Fruit fly (Drosophila melanogaster) whole organism, embryonic: ENCODE measurements around the gene CG14961.

Experiments used
- Abd-B ChIP-seq: fragments of 200-800 bp; sonication (Bioruptor generic); optimal IDR thresholded peaks from 2 replicates; lab custom pipeline; 2018; ENCODE audit warnings: missing biosample characterization, mild to moderate bottlenecking, missing genetic modification characterization, moderate library complexity
- Antp ChIP-seq: fragments of 200-800 bp; sonication (Bioruptor generic); optimal IDR thresholded peaks from 3 replicates; lab custom pipeline; 2016; ENCODE audit warnings: missing biosample characterization, missing genetic modification characterization
- CG10462 ChIP-seq: fragments of 200-800 bp; sonication (Bioruptor generic); optimal IDR thresholded peaks from 2 replicates; lab custom pipeline; 2016; ENCODE audit warnings: missing biosample characterization, missing genetic modification characterization
- CG12744 ChIP-seq: fragments of 200-800 bp; sonication (Bioruptor generic); optimal IDR thresholded peaks from 2 replicates; lab custom pipeline; 2016; ENCODE audit warnings: missing biosample characterization, missing genetic modification characterization
- CG14667 ChIP-seq: fragments of 200-800 bp; sonication (Bioruptor generic); IDR thresholded peaks from 2 replicates; pipeline ENCODE4 v1.3.6; 2022; ENCODE audit warnings: missing biosample characterization, missing genetic modification characterization
- CG14710 ChIP-seq: fragments of 200-800 bp; sonication (Bioruptor generic); optimal IDR thresholded peaks from 3 replicates; lab custom pipeline; 2019; ENCODE audit warnings: missing biosample characterization, mild to moderate bottlenecking, missing genetic modification characterization, moderate library complexity
- CG15479 ChIP-seq: fragments of 200-800 bp; sonication (Bioruptor generic); optimal IDR thresholded peaks from 3 replicates; lab custom pipeline; 2019; ENCODE audit warnings: missing biosample characterization, mild to moderate bottlenecking, missing genetic modification characterization, moderate library complexity
- CG16779 ChIP-seq: fragments of 200-800 bp; sonication (Bioruptor generic); IDR thresholded peaks from 2 replicates; pipeline ENCODE4 v1.3.6; 2022; ENCODE audit warnings: missing biosample characterization, missing genetic modification characterization
- CG17186 ChIP-seq: fragments of 200-800 bp; sonication (Bioruptor generic); optimal IDR thresholded peaks from 3 replicates; lab custom pipeline; 2017; ENCODE audit warnings: missing biosample characterization, missing genetic modification reagents, missing genetic modification characterization
- CG17568 ChIP-seq: fragments of 200-800 bp; sonication (Bioruptor generic); optimal IDR thresholded peaks from 2 replicates; lab custom pipeline; 2018; ENCODE audit warnings: missing biosample characterization, mild to moderate bottlenecking, missing genetic modification characterization, moderate library complexity
- CG17829 ChIP-seq: fragments of 200-800 bp; optimal IDR thresholded peaks from 2 replicates; lab custom pipeline; 2019; ENCODE audit warnings: missing biosample characterization, mild to moderate bottlenecking, missing genetic modification characterization, moderate library complexity
- CG18764 ChIP-seq: fragments of 200-800 bp; sonication (Bioruptor generic); optimal IDR thresholded peaks from 3 replicates; lab custom pipeline; 2016; ENCODE audit warnings: missing biosample characterization, missing genetic modification characterization
- CG32772 ChIP-seq: fragments of 200-800 bp; sonication (Bioruptor generic); IDR thresholded peaks from 2 replicates; pipeline ENCODE4 v1.3.6; 2022; ENCODE audit warnings: missing biosample characterization, missing genetic modification characterization
- CG33557 ChIP-seq: fragments of 200-800 bp; sonication (Bioruptor generic); optimal IDR thresholded peaks from 2 replicates; lab custom pipeline; 2019; ENCODE audit warnings: missing biosample characterization, mild to moderate bottlenecking, missing genetic modification characterization, moderate library complexity
- CG6175 ChIP-seq: fragments of 200-800 bp; sonication (Bioruptor generic); IDR thresholded peaks from 3 replicates; pipeline ENCODE4 v1.3.6; 2022; ENCODE audit warnings: missing biosample characterization, missing genetic modification characterization
- CG6689 ChIP-seq: fragments of 200-800 bp; sonication (Bioruptor generic); IDR thresholded peaks from 2 replicates; pipeline ENCODE4 v1.3.6; 2022; ENCODE audit warnings: missing biosample characterization, missing genetic modification characterization
- CG7372 ChIP-seq: fragments of 200-800 bp; sonication (Bioruptor generic); IDR thresholded peaks from 2 replicates; pipeline ENCODE4 v1.3.6; 2022; ENCODE audit warnings: missing biosample characterization, missing genetic modification characterization
- CG8290 ChIP-seq, 3 experiments: fragments of 200-800 bp; sonication (Bioruptor generic); optimal IDR thresholded peaks; 2 replicates each; lab custom pipeline; 2016 to 2019; ENCODE audit warnings: missing biosample characterization in 3 of 3, missing genetic modification characterization in 3 of 3, mild to moderate bottlenecking in 2 of 3, moderate library complexity in 1 of 3
- CG8765 ChIP-seq: fragments of 200-800 bp; sonication (Bioruptor generic); IDR thresholded peaks from 2 replicates; pipeline ENCODE4 v1.3.6; 2022; ENCODE audit warnings: missing biosample characterization, missing genetic modification characterization
- CG9437 ChIP-seq: fragments of 200-800 bp; sonication (Bioruptor generic); optimal IDR thresholded peaks from 2 replicates; lab custom pipeline; 2018; ENCODE audit warnings: missing biosample characterization, mild to moderate bottlenecking, missing genetic modification characterization
- CG9609 ChIP-seq: fragments of 200-800 bp; sonication (Bioruptor generic); optimal IDR thresholded peaks from 3 replicates; lab custom pipeline; 2016; ENCODE audit warnings: missing biosample characterization, missing genetic modification characterization
- CoRest ChIP-seq: fragments of 200-800 bp; sonication (Bioruptor generic); optimal IDR thresholded peaks from 3 replicates; lab custom pipeline; 2018; ENCODE audit warnings: missing biosample characterization, mild to moderate bottlenecking, missing genetic modification characterization, moderate library complexity
- Dip2 ChIP-seq: fragments of 200-800 bp; sonication (Bioruptor generic); IDR thresholded peaks from 2 replicates; pipeline ENCODE4 v1.3.6; 2022; ENCODE audit warnings: missing biosample characterization, missing genetic modification characterization
- E2f2 ChIP-seq: fragments of 200-800 bp; sonication (Bioruptor generic); IDR thresholded peaks from 2 replicates; pipeline ENCODE4 v1.3.6; 2022; ENCODE audit warnings: missing biosample characterization, missing genetic modification characterization
- Gug ChIP-seq: fragments of 200-800 bp; sonication (Bioruptor generic); IDR thresholded peaks from 4 replicates; pipeline ENCODE4 v1.3.6; 2022; ENCODE audit warnings: missing biosample characterization, missing genetic modification characterization
- HLH3B ChIP-seq: fragments of 200-800 bp; sonication (Bioruptor generic); IDR thresholded peaks from 2 replicates; pipeline ENCODE4 v1.3.6; 2022; ENCODE audit warnings: missing biosample characterization, missing genetic modification characterization
- HmgZ ChIP-seq: fragments of 200-800 bp; sonication (Bioruptor generic); optimal IDR thresholded peaks from 2 replicates; lab custom pipeline; 2018; ENCODE audit warnings: missing biosample characterization, mild to moderate bottlenecking, missing genetic modification characterization
- Meics ChIP-seq: fragments of 200-800 bp; sonication (Bioruptor generic); optimal IDR thresholded peaks from 2 replicates; lab custom pipeline; 2017; ENCODE audit warnings: missing biosample characterization, mild to moderate bottlenecking, missing genetic modification characterization
- Myb ChIP-seq: fragments of 200-800 bp; sonication (Bioruptor generic); optimal IDR thresholded peaks from 2 replicates; lab custom pipeline; 2016; ENCODE audit warnings: missing biosample characterization, missing genetic modification characterization
- Sin3A ChIP-seq: fragments of >200 bp; optimal IDR thresholded peaks from 2 replicates; lab custom pipeline; 2018
- Sox100B ChIP-seq: fragments of 200-800 bp; sonication (Bioruptor generic); optimal IDR thresholded peaks from 3 replicates; lab custom pipeline; 2018; ENCODE audit warnings: missing biosample characterization, mild to moderate bottlenecking, missing genetic modification characterization
- YL-1 ChIP-seq: fragments of 200-800 bp; sonication (Bioruptor generic); optimal IDR thresholded peaks from 3 replicates; lab custom pipeline; 2017; ENCODE audit warnings: missing biosample characterization, mild to moderate bottlenecking, missing genetic modification characterization
- bigmax ChIP-seq: fragments of 200-800 bp; sonication (Bioruptor generic); optimal IDR thresholded peaks from 2 replicates; lab custom pipeline; 2018; ENCODE audit warnings: missing biosample characterization, mild to moderate bottlenecking, missing genetic modification characterization
- br ChIP-seq: fragments of >200 bp; optimal IDR thresholded peaks from 2 replicates; lab custom pipeline; 2017
- chif ChIP-seq, 2 experiments: fragments of 200-800 bp; sonication (Bioruptor generic); optimal IDR thresholded peaks; 3 replicates each; lab custom pipeline; 2016; ENCODE audit warnings: missing biosample characterization in 2 of 2, missing genetic modification characterization in 2 of 2
- dimm ChIP-seq: fragments of 200-800 bp; sonication (Bioruptor generic); IDR thresholded peaks from 2 replicates; pipeline ENCODE4 v1.3.6; 2022; ENCODE audit warnings: missing biosample characterization, missing genetic modification characterization
- dpn ChIP-seq, 2 experiments: fragments of 200-800 bp; sonication (Bioruptor generic); optimal IDR thresholded peaks; 3 replicates each; lab custom pipeline; 2016; ENCODE audit warnings: missing biosample characterization in 2 of 2, missing genetic modification characterization in 2 of 2
- ems ChIP-seq: fragments of 200-800 bp; sonication (Bioruptor generic); optimal IDR thresholded peaks from 3 replicates; lab custom pipeline; 2016; ENCODE audit warnings: missing biosample characterization, missing genetic modification characterization
- exex ChIP-seq: fragments of 200-800 bp; sonication (Bioruptor generic); optimal IDR thresholded peaks from 4 replicates; lab custom pipeline; 2018; ENCODE audit warnings: missing biosample characterization, mild to moderate bottlenecking, missing genetic modification characterization, moderate library complexity
- gfzf ChIP-seq: fragments of 200-800 bp; sonication (Bioruptor generic); optimal IDR thresholded peaks from 2 replicates; lab custom pipeline; 2016; ENCODE audit warnings: missing biosample characterization, mild to moderate bottlenecking, missing genetic modification characterization, moderate library complexity
- mam ChIP-seq: fragments of 200-800 bp; sonication (Bioruptor generic); optimal IDR thresholded peaks from 3 replicates; lab custom pipeline; 2016; ENCODE audit warnings: missing biosample characterization, missing genetic modification characterization
- mld ChIP-seq: fragments of 200-800 bp; sonication (Bioruptor generic); IDR thresholded peaks from 3 replicates; pipeline ENCODE4 v1.3.6; 2022; ENCODE audit warnings: missing biosample characterization, missing genetic modification characterization; ENCODE audit not compliant: partially characterized antibody
- oc ChIP-seq: fragments of 200-800 bp; sonication (Bioruptor generic); optimal IDR thresholded peaks from 2 replicates; lab custom pipeline; 2018; ENCODE audit warnings: missing biosample characterization, mild to moderate bottlenecking, missing genetic modification characterization, moderate library complexity
- onecut ChIP-seq: fragments of 200-800 bp; sonication (Bioruptor generic); IDR thresholded peaks from 2 replicates; pipeline ENCODE4 v1.3.6; 2022; ENCODE audit warnings: missing biosample characterization, missing genetic modification characterization
- otp ChIP-seq: fragments of 200-800 bp; sonication (Bioruptor generic); IDR thresholded peaks from 3 replicates; pipeline ENCODE4, ENCODE4 v1.3.6; 2022; ENCODE audit warnings: missing biosample characterization, missing genetic modification characterization
- pb ChIP-seq: fragments of 200-800 bp; sonication (Bioruptor generic); optimal IDR thresholded peaks from 3 replicates; lab custom pipeline; 2016; ENCODE audit warnings: missing biosample characterization, missing genetic modification characterization
- pita ChIP-seq: fragments of 200-800 bp; sonication (Bioruptor generic); optimal IDR thresholded peaks from 2 replicates; lab custom pipeline; 2017; ENCODE audit warnings: missing biosample characterization, mild to moderate bottlenecking, missing genetic modification characterization
- pnt ChIP-seq: fragments of 200-800 bp; sonication (Bioruptor generic); optimal IDR thresholded peaks from 3 replicates; lab custom pipeline; 2016; ENCODE audit warnings: missing biosample characterization, missing genetic modification characterization
- sob ChIP-seq: fragments of 200-800 bp; sonication (Bioruptor generic); IDR thresholded peaks from 2 replicates; pipeline ENCODE4 v1.3.6; 2022; ENCODE audit warnings: missing biosample characterization, missing genetic modification characterization
- sug ChIP-seq: fragments of 200-800 bp; optimal IDR thresholded peaks from 2 replicates; lab custom pipeline; 2019; ENCODE audit warnings: missing biosample characterization, mild to moderate bottlenecking, missing genetic modification characterization, moderate library complexity
- tgo ChIP-seq: fragments of 200-800 bp; sonication (Bioruptor generic); IDR thresholded peaks from 3 replicates; pipeline ENCODE4 v1.3.6; 2022; ENCODE audit warnings: missing biosample characterization, missing genetic modification characterization
- trem ChIP-seq: fragments of 200-800 bp; optimal IDR thresholded peaks from 3 replicates; lab custom pipeline; 2019; ENCODE audit warnings: missing biosample characterization, mild to moderate bottlenecking, missing genetic modification characterization, moderate library complexity
- vfl ChIP-seq: fragments of 200-800 bp; sonication (Bioruptor generic); optimal IDR thresholded peaks from 2 replicates; lab custom pipeline; 2016; ENCODE audit warnings: missing biosample characterization, missing genetic modification characterization

Gene CG14961

dm6 chr3L:3288414-3288813 is 41.4 kb upstream of the CG14961 start (continued):
- no peak for TF ChIP-seq CG14710 (tag; lab: Kevin White, UChicago)
- TF ChIP-seq CG17568 (GFP tag; lab: Kevin White, UChicago) = no peak
- TF ChIP-seq onecut (GFP tag; lab: Robert Waterston, UW) = peak; percentile 46
- no peak for TF ChIP-seq CG16779 (GFP tag; lab: Robert Waterston, UW)
- no peak for TF ChIP-seq pita (GFP tag; lab: Kevin White, UChicago)
- no peak for TF ChIP-seq CG8290 (GFP tag; optimal IDR thresholded peaks at IDR 0.05; lab: Kevin White, UChicago)
- no peak for TF ChIP-seq CG8290 (tag; optimal IDR thresholded peaks at IDR 0.05; lab: Kevin White, UChicago)
- TF ChIP-seq CG17829 (tag; lab: Kevin White, UChicago) = peak; percentile 46
- no peak for TF ChIP-seq mld (GFP tag; lab: Robert Waterston, UW)
- no peak for TF ChIP-seq vfl (GFP tag; lab: Kevin White, UChicago)
- TF ChIP-seq CG17186 (GFP tag; lab: Kevin White, UChicago) = no peak
- no peak for TF ChIP-seq HLH3B
- TF ChIP-seq otp (GFP tag; lab: Robert Waterston, UW) = peak; percentile 12; the same call in 1 of the 3 replicates
- TF ChIP-seq Sin3A (lab: Kevin White, UChicago) = no peak
- no peak for TF ChIP-seq CG9437
- TF ChIP-seq CG32772 (GFP tag; lab: Robert Waterston, UW) = peak; percentile 40; the same call in 1 of the 2 replicates
- TF ChIP-seq Meics (GFP tag; lab: Kevin White, UChicago) = no peak
- no peak for TF ChIP-seq CG9609 (GFP tag; lab: Kevin White, UChicago)
- no peak for TF ChIP-seq Antp (GFP tag; lab: Kevin White, UChicago)
- peak; percentile 94 for TF ChIP-seq Dip2
- TF ChIP-seq gfzf (GFP tag; lab: Kevin White, UChicago) = no peak
- peak; percentile 29; the same call in 1 of the 4 replicates for TF ChIP-seq Gug (GFP tag; lab: Robert Waterston, UW)
- peak; percentile 53; the same call in 1 of the 2 replicates for TF ChIP-seq sob
- TF ChIP-seq Myb (GFP tag; lab: Kevin White, UChicago) = no peak
- TF ChIP-seq chif (GFP tag; optimal IDR thresholded peaks at IDR 0.05; lab: Kevin White, UChicago) = no peak
- TF ChIP-seq exex (tag; lab: Kevin White, UChicago) = no peak
- TF ChIP-seq pb (GFP tag; lab: Kevin White, UChicago) = no peak
- no peak for TF ChIP-seq ems
- TF ChIP-seq CG8765 (GFP tag; lab: Robert Waterston, UW) = no peak
- peak; percentile 47 for TF ChIP-seq CG14667 (GFP tag; lab: Robert Waterston, UW)
- TF ChIP-seq Sox100B (GFP tag; lab: Kevin White, UChicago) = no peak
- TF ChIP-seq CG6175 (GFP tag; lab: Robert Waterston, UW) = no peak
- TF ChIP-seq bigmax (GFP tag; lab: Kevin White, UChicago) = no peak
- no peak for TF ChIP-seq CG33557
- TF ChIP-seq mam = no peak
- no peak for TF ChIP-seq dpn (GFP tag; optimal IDR thresholded peaks at IDR 0.05; lab: Kevin White, UChicago)
- TF ChIP-seq dimm (GFP tag; lab: Robert Waterston, UW) = no peak
- no peak for TF ChIP-seq oc
- TF ChIP-seq CG6689 = no peak
- no peak for TF ChIP-seq CoRest (tag; lab: Kevin White, UChicago)
- peak; percentile 37; the same call in 1 of the 2 replicates for TF ChIP-seq CG7372
- no peak for TF ChIP-seq br
- TF ChIP-seq trem (tag; lab: Kevin White, UChicago) = no peak
- no peak for TF ChIP-seq Abd-B (GFP tag; lab: Kevin White, UChicago)
- no peak for TF ChIP-seq YL-1 (GFP tag; lab: Kevin White, UChicago)
- TF ChIP-seq HmgZ (tag; lab: Kevin White, UChicago) = no peak
- no peak for TF ChIP-seq CG12744 (GFP tag; lab: Kevin White, UChicago)
- no peak for TF ChIP-seq pnt (GFP tag; lab: Kevin White, UChicago)
- TF ChIP-seq CG18764 (GFP tag; lab: Kevin White, UChicago) = peak; percentile 12
- no peak for TF ChIP-seq sug (tag; lab: Kevin White, UChicago)
- peak; percentile 36; the same call in 1 of the 3 replicates for TF ChIP-seq tgo
- peak; percentile 76 for TF ChIP-seq E2f2
- TF ChIP-seq CG15479 (GFP tag; lab: Kevin White, UChicago) = no peak
- no peak for TF ChIP-seq CG10462 (GFP tag; lab: Kevin White, UChicago)
